Worm (Caenorhabditis elegans): ENCODE data around the gene zfp-1.

DNA sequence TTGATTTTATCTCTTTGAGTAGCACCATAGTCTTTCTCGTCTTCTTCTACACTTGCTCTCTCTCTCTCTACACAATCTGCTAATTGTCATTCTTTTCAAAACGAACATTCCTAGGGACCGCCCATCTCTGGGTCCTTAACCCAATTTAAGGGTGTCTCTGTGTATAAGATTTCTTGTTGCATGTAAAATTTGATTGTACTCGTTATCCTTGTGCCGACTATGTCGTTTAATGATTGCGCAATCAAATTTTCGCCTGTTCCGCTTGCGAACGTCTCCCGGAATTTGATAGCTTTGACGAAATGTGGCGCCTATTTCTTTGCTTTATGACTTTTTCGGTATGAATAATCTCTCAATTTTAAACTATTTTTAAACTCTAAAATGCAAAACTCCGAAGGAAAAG lies 19.8 kb downstream of the zfp-1 start:
- no peak for TF ChIP-seq fos-1 (tag; optimal IDR thresholded peaks at IDR 0.05)
- TF ChIP-seq elt-1 (tag; optimal IDR thresholded peaks at IDR 0.05): no peak
- no peak for TF ChIP-seq zag-1 (tag; optimal IDR thresholded peaks at IDR 0.05)
- no peak for TF ChIP-seq nhr-77 (tag; optimal IDR thresholded peaks at IDR 0.05)
- TF ChIP-seq unc-39 (tag; optimal IDR thresholded peaks at IDR 0.05): no peak
- TF ChIP-seq nhr-12 (tag; optimal IDR thresholded peaks at IDR 0.05): no peak
- TF ChIP-seq egl-27 (tag; optimal IDR thresholded peaks at IDR 0.05): no peak
- no peak for TF ChIP-seq elt-3 (tag; optimal IDR thresholded peaks at IDR 0.05)
- TF ChIP-seq ceh-82 (tag; optimal IDR thresholded peaks at IDR 0.05): no peak
- TF ChIP-seq ztf-11 (tag; optimal IDR thresholded peaks at IDR 0.05): no peak
- TF ChIP-seq lin-39 (tag; optimal IDR thresholded peaks at IDR 0.05): no peak
- no peak for TF ChIP-seq ZK546.5 (tag; optimal IDR thresholded peaks at IDR 0.05)
- no peak for TF ChIP-seq R02D3.7 (tag; optimal IDR thresholded peaks at IDR 0.05)
